Fruit fly (Drosophila melanogaster) whole organism: Measurements from ENCODE around the gene Pcd.

Source experiments
- CG8478 ChIP-seq: fragments of >200 bp; optimal IDR thresholded peaks from 2 replicates; lab custom pipeline; 2018; ENCODE audit warnings: inconsistent platforms
- Dll ChIP-seq: fragments of >200 bp; optimal IDR thresholded peaks from 2 replicates; lab custom pipeline; 2017
- EcR ChIP-seq, 2 experiments: fragments of >200 bp; optimal IDR thresholded peaks; 2 replicates each; lab custom pipeline; 2017; ENCODE audit warnings: missing biosample characterization in 2 of 2, missing genetic modification characterization in 2 of 2, missing genetic modification reagents in 2 of 2
- pan ChIP-seq: fragments of >200 bp; optimal IDR thresholded peaks from 2 replicates; lab custom pipeline; 2017
- psq ChIP-seq: fragments of >200 bp; optimal IDR thresholded peaks from 2 replicates; lab custom pipeline; 2017
- usp ChIP-seq: fragments of >200 bp; optimal IDR thresholded peaks from 2 replicates; lab custom pipeline; 2017; ENCODE audit warnings: missing biosample characterization, missing genetic modification characterization, mixed read lengths

Gene Pcd

dm6 chr3R:29723048-29723656 lies at the start of gene Pcd:
TSS of gene Pcd (plus strand) at chr3R:29723163.
- no peak for TF ChIP-seq EcR (GFP tag; optimal IDR thresholded peaks at IDR 0.05; lab: Kevin White, UChicago)
- no peak for TF ChIP-seq usp (GFP tag; lab: Kevin White, UChicago)

dm6 chr3R:29675333-29675732 lies 47.6 kb upstream of the Pcd start, which contains the start of the genes Bub3 and Cap-D2:
TSS of gene Bub3 (minus strand) at chr3R:29675421.
TSS of gene Cap-D2 (plus strand) at chr3R:29675651.
- no peak for TF ChIP-seq CG8478 (lab: Kevin White, UChicago)
- TF ChIP-seq pan, result no peak
- no peak for TF ChIP-seq EcR (GFP tag; optimal IDR thresholded peaks at IDR 0.05; lab: Kevin White, UChicago)
- no peak for TF ChIP-seq psq
- no peak for TF ChIP-seq usp (GFP tag; lab: Kevin White, UChicago)
- no peak for TF ChIP-seq Dll (lab: Kevin White, UChicago)

dm6 chr3R:29681241-29681640 lies 41.7 kb upstream of the Pcd start:
- TF ChIP-seq psq (no peak), Dll (lab: Kevin White, UChicago) (no peak), pan (no peak), EcR (GFP tag; optimal IDR thresholded peaks at IDR 0.05; lab: Kevin White, UChicago) (no peak), usp (GFP tag; lab: Kevin White, UChicago) (no peak), CG8478 (lab: Kevin White, UChicago) (no peak)

dm6 chr3R:29682152-29682600 lies 40.8 kb upstream of the Pcd start, which contains the start of the genes CG7582 and Gycalpha99B:
TSS of gene CG7582 (minus strand) at chr3R:29682278.
TSS of gene Gycalpha99B (plus strand) at chr3R:29682503.
- no peak for TF ChIP-seq usp (GFP tag; lab: Kevin White, UChicago)
- peak; percentile 86 for TF ChIP-seq Dll (lab: Kevin White, UChicago)

dm6 chr3R:29686698-29687097 lies 36.3 kb upstream of the Pcd start:
- TF ChIP-seq pan (no peak), usp (GFP tag; lab: Kevin White, UChicago) (no peak), EcR (GFP tag; optimal IDR thresholded peaks at IDR 0.05; lab: Kevin White, UChicago) (no peak), psq (no peak), CG8478 (lab: Kevin White, UChicago) (no peak), Dll (lab: Kevin White, UChicago) (no peak)

- TF ChIP-seq Dll (lab: Kevin White, UChicago), result no peak
- no peak for TF ChIP-seq usp (GFP tag; lab: Kevin White, UChicago)
- no peak for TF ChIP-seq pan
- no peak for TF ChIP-seq EcR (GFP tag; optimal IDR thresholded peaks at IDR 0.05; lab: Kevin White, UChicago)
- TF ChIP-seq psq, result no peak
- TF ChIP-seq CG8478 (lab: Kevin White, UChicago), result no peak
Observed at dm6 chr3R:29689211-29689610, 33.8 kb upstream of the Pcd start, which contains the start of gene Obp99c. TSS of gene Obp99c (minus strand) at chr3R:29689311.

- TF ChIP-seq CG8478 (lab: Kevin White, UChicago), result no peak
- no peak for TF ChIP-seq psq
- no peak for TF ChIP-seq usp (GFP tag; lab: Kevin White, UChicago)
- TF ChIP-seq Dll (lab: Kevin White, UChicago), result no peak
- no peak for TF ChIP-seq pan
- no peak for TF ChIP-seq EcR (GFP tag; optimal IDR thresholded peaks at IDR 0.05; lab: Kevin White, UChicago)
Observed at dm6 chr3R:29689833-29690538, 33.0 kb upstream of the Pcd start.

- no peak for TF ChIP-seq Dll (lab: Kevin White, UChicago)
- no peak for TF ChIP-seq CG8478 (lab: Kevin White, UChicago)
- TF ChIP-seq usp (GFP tag; lab: Kevin White, UChicago), result no peak
- TF ChIP-seq pan, result no peak
- no peak for TF ChIP-seq EcR (GFP tag; optimal IDR thresholded peaks at IDR 0.05; lab: Kevin White, UChicago)
- no peak for TF ChIP-seq psq
Observed at dm6 chr3R:29690539-29690852, 32.5 kb upstream of the Pcd start.

- TF ChIP-seq EcR (GFP tag; optimal IDR thresholded peaks at IDR 0.05; lab: Kevin White, UChicago) (no peak), Dll (lab: Kevin White, UChicago) (no peak)
Observed at dm6 chr3R:29690960-29691527, 31.9 kb upstream of the Pcd start.

dm6 chr3R:29692009-29692641 lies 30.8 kb upstream of the Pcd start, which contains the start of gene dmrt99B:
TSS of gene dmrt99B (plus strand) at chr3R:29692591.
- no peak for TF ChIP-seq CG8478 (lab: Kevin White, UChicago)
- no peak for TF ChIP-seq Dll (lab: Kevin White, UChicago)
- no peak for TF ChIP-seq usp (GFP tag; lab: Kevin White, UChicago)
- TF ChIP-seq EcR (GFP tag; optimal IDR thresholded peaks at IDR 0.05; lab: Kevin White, UChicago), result no peak
- no peak for TF ChIP-seq psq
- no peak for TF ChIP-seq pan

- no peak for TF ChIP-seq pan
Observed at dm6 chr3R:29695744-29696143, 27.2 kb upstream of the Pcd start.

dm6 chr3R:29696359-29696758 lies 26.6 kb upstream of the Pcd start:
- TF ChIP-seq Dll (lab: Kevin White, UChicago) (no peak), usp (GFP tag; lab: Kevin White, UChicago) (no peak), pan (no peak), CG8478 (lab: Kevin White, UChicago) (no peak), psq (no peak), EcR (GFP tag; optimal IDR thresholded peaks at IDR 0.05; lab: Kevin White, UChicago) (no peak)
